Worm (Caenorhabditis elegans) whole organism, L4 larva: ENCODE data around the gene lgc-35.

Source experiments
- F37D6.2 ChIP-seq: sonication (generic microtip); optimal IDR thresholded peaks from 2 replicates; lab custom pipeline; 2016; ENCODE audit warnings: mild to moderate bottlenecking, missing genetic modification characterization, missing compliant biosample characterization
- F49E8.2 ChIP-seq: sonication (generic microtip); optimal IDR thresholded peaks from 2 replicates; lab custom pipeline; 2016; ENCODE audit warnings: missing compliant biosample characterization, mild to moderate bottlenecking, missing genetic modification characterization, borderline replicate concordance
- Y105C5A.15 ChIP-seq: fragments of 200-800 bp; sonication (Bioruptor generic); IDR thresholded peaks from 2 replicates; pipeline ENCODE4 v1.3.6; 2022; ENCODE audit warnings: missing genetic modification characterization, missing compliant biosample characterization
- Y48G9A.11 ChIP-seq: fragments of 200-800 bp; sonication (Bioruptor generic); IDR thresholded peaks from 2 replicates; pipeline ENCODE4 v1.3.6; 2022; ENCODE audit warnings: missing genetic modification reagents, missing genetic modification characterization, missing compliant biosample characterization
- Y5F2A.4 ChIP-seq: fragments of 200-800 bp; sonication (Bioruptor generic); optimal IDR thresholded peaks from 2 replicates; lab custom pipeline; 2018; ENCODE audit warnings: mild to moderate bottlenecking, missing genetic modification characterization, missing compliant biosample characterization
- Y75B8A.6 ChIP-seq: fragments of 200-800 bp; sonication (Bioruptor generic); IDR thresholded peaks from 2 replicates; pipeline ENCODE4 v1.3.6; 2022; ENCODE audit warnings: missing genetic modification reagents, missing genetic modification characterization, missing compliant biosample characterization
- ZK546.5 ChIP-seq, 2 experiments: sonication (generic microtip); optimal IDR thresholded peaks; 2 replicates each; lab custom pipeline; 2017; ENCODE audit warnings: missing biosample characterization in 2 of 2, missing genetic modification characterization in 2 of 2
- aly-2 ChIP-seq: sonication (generic microtip); optimal IDR thresholded peaks from 2 replicates; lab custom pipeline; 2018; ENCODE audit warnings: missing biosample characterization, missing genetic modification characterization
- arid-1 ChIP-seq: fragments of 200-800 bp; sonication (Bioruptor generic); conservative IDR thresholded peaks from 2 replicates; pipeline ENCODE4 v1.3.6; 2022; ENCODE audit warnings: missing genetic modification reagents, missing genetic modification characterization, missing compliant biosample characterization
- attf-4 ChIP-seq: sonication (generic microtip); optimal IDR thresholded peaks from 3 replicates; lab custom pipeline; 2017; ENCODE audit warnings: missing biosample characterization, missing genetic modification characterization
- ceh-32 ChIP-seq: sonication (generic microtip); optimal IDR thresholded peaks from 2 replicates; lab custom pipeline; 2016; ENCODE audit warnings: mild to moderate bottlenecking, missing genetic modification characterization, missing compliant biosample characterization; ENCODE audit not compliant: poor library complexity
- ctbp-1 ChIP-seq: fragments of 200-800 bp; sonication (Bioruptor generic); IDR thresholded peaks from 2 replicates; pipeline ENCODE4 v1.3.6; 2022; ENCODE audit warnings: missing genetic modification reagents, missing genetic modification characterization, missing compliant biosample characterization
- daf-16 ChIP-seq, 3 experiments: sonication (generic microtip); optimal IDR thresholded peaks; 2 replicates each; lab custom pipeline; 2016 to 2017; ENCODE audit warnings: missing genetic modification characterization in 3 of 3, missing genetic modification reagents in 3 of 3, mild to moderate bottlenecking in 2 of 3, missing compliant biosample characterization in 2 of 3, missing biosample characterization in 1 of 3, moderate library complexity in 1 of 3
- dmd-9 ChIP-seq: fragments of 200-800 bp; sonication (Bioruptor generic); IDR thresholded peaks from 2 replicates; pipeline ENCODE4 v1.3.6; 2022; ENCODE audit warnings: missing genetic modification reagents, missing genetic modification characterization, missing compliant biosample characterization
- dpl-1 ChIP-seq: fragments of 150-350 bp; optimal IDR thresholded peaks from 2 replicates; lab custom pipeline; 2014; ENCODE audit warnings: missing biosample characterization, missing genetic modification reagents, missing genetic modification characterization
- duxl-1 ChIP-seq: sonication (generic microtip); optimal IDR thresholded peaks from 2 replicates; lab custom pipeline; 2016; ENCODE audit warnings: mild to moderate bottlenecking, missing genetic modification characterization, moderate library complexity, missing compliant biosample characterization; ENCODE audit not compliant: poor library complexity
- dve-1 ChIP-seq: sonication (generic microtip); optimal IDR thresholded peaks from 2 replicates; lab custom pipeline; 2017; ENCODE audit warnings: antibody characterized with exemption, mild to moderate bottlenecking, missing genetic modification characterization, missing compliant biosample characterization; ENCODE audit not compliant: insufficient read depth
- egl-43 ChIP-seq: fragments of 200-800 bp; sonication (Bioruptor generic); IDR thresholded peaks from 2 replicates; pipeline ENCODE4 v1.3.6; 2022; ENCODE audit warnings: missing genetic modification reagents, missing genetic modification characterization, missing compliant biosample characterization
- hmg-1.1 ChIP-seq: fragments of 200-800 bp; sonication (Bioruptor generic); IDR thresholded peaks from 2 replicates; pipeline ENCODE4 v1.3.6; 2022; ENCODE audit warnings: missing genetic modification reagents, missing genetic modification characterization, missing compliant biosample characterization
- jun-1 ChIP-seq: fragments of 150-350 bp; optimal IDR thresholded peaks from 2 replicates; lab custom pipeline; 2014; ENCODE audit warnings: missing biosample characterization, missing genetic modification reagents, missing genetic modification characterization
- lin-1 ChIP-seq: fragments of 200-800 bp; sonication (Bioruptor generic); IDR thresholded peaks from 2 replicates; pipeline ENCODE4 v1.3.6; 2022; ENCODE audit warnings: missing genetic modification reagents, missing genetic modification characterization, missing compliant biosample characterization
- lin-38 ChIP-seq: fragments of 200-800 bp; sonication (Bioruptor generic); IDR thresholded peaks from 2 replicates; pipeline ENCODE4 v1.3.6; 2022; ENCODE audit warnings: missing genetic modification reagents, missing genetic modification characterization, missing compliant biosample characterization
- madf-9 ChIP-seq: fragments of 200-800 bp; sonication (Bioruptor generic); conservative IDR thresholded peaks from 2 replicates; pipeline ENCODE4 v1.3.6; 2022; ENCODE audit warnings: missing genetic modification reagents, missing genetic modification characterization, missing compliant biosample characterization
- mdl-1 ChIP-seq, 2 experiments: fragments of 150-350 bp in 1 of 2; sonication (generic microtip) in 1 of 2; optimal IDR thresholded peaks; 2 replicates each; lab custom pipeline; 2014 to 2017; ENCODE audit warnings: missing biosample characterization in 2 of 2, missing genetic modification characterization in 2 of 2
- mdt-29 ChIP-seq: fragments of 200-800 bp; sonication (Bioruptor generic); IDR thresholded peaks from 2 replicates; pipeline ENCODE4 v1.3.6; 2022; ENCODE audit warnings: missing genetic modification reagents, missing genetic modification characterization, missing compliant biosample characterization
- mep-1 ChIP-seq: fragments of 150-350 bp; sonication (generic microtip); optimal IDR thresholded peaks from 3 replicates; lab custom pipeline; 2014; ENCODE audit warnings: missing biosample characterization, missing genetic modification characterization
- mes-2 ChIP-seq: sonication (generic microtip); optimal IDR thresholded peaks from 2 replicates; lab custom pipeline; 2016; ENCODE audit warnings: missing genotype, mild to moderate bottlenecking, missing genetic modification characterization, missing compliant biosample characterization; ENCODE audit not compliant: poor library complexity, severe bottlenecking
- mxl-3 ChIP-seq: fragments of 200-800 bp; sonication (Bioruptor generic); optimal IDR thresholded peaks from 2 replicates; lab custom pipeline; 2018; ENCODE audit warnings: mild to moderate bottlenecking, missing genetic modification characterization, missing compliant biosample characterization
- nhr-10 ChIP-seq: fragments of 150-350 bp; optimal IDR thresholded peaks from 2 replicates; lab custom pipeline; 2014; ENCODE audit warnings: missing biosample characterization, missing genetic modification characterization
- nhr-102 ChIP-seq: sonication (generic microtip); optimal IDR thresholded peaks from 2 replicates; lab custom pipeline; 2016; ENCODE audit warnings: mild to moderate bottlenecking, missing genetic modification characterization, moderate library complexity, missing compliant biosample characterization
- nhr-11 ChIP-seq: fragments of 150-350 bp; optimal IDR thresholded peaks from 2 replicates; lab custom pipeline; 2014; ENCODE audit warnings: missing biosample characterization, missing genetic modification characterization
- nhr-25 ChIP-seq: sonication (generic microtip); optimal IDR thresholded peaks from 2 replicates; lab custom pipeline; 2017; ENCODE audit warnings: missing genetic modification characterization, mild to moderate bottlenecking, missing compliant biosample characterization, antibody characterized with exemption, moderate library complexity, borderline replicate concordance; ENCODE audit not compliant: insufficient read depth
- nhr-28 ChIP-seq: fragments of 150-350 bp; optimal IDR thresholded peaks from 2 replicates; lab custom pipeline; 2014; ENCODE audit warnings: missing biosample characterization, missing genetic modification characterization
- nhr-41 ChIP-seq: fragments of 200-800 bp; sonication (Bioruptor generic); IDR thresholded peaks from 2 replicates; pipeline ENCODE4 v1.3.6; 2022; ENCODE audit warnings: missing genetic modification reagents, missing genetic modification characterization, missing compliant biosample characterization
- nhr-48 ChIP-seq: sonication (generic microtip); optimal IDR thresholded peaks from 2 replicates; lab custom pipeline; 2016; ENCODE audit warnings: mild to moderate bottlenecking, missing genetic modification characterization, missing compliant biosample characterization
- nhr-6 ChIP-seq: fragments of 150-350 bp; optimal IDR thresholded peaks from 2 replicates; lab custom pipeline; 2014; ENCODE audit warnings: missing biosample characterization, missing genetic modification characterization
- nhr-76 ChIP-seq: fragments of 150-350 bp; optimal IDR thresholded peaks from 2 replicates; lab custom pipeline; 2014; ENCODE audit warnings: missing biosample characterization, missing genetic modification characterization
- nhr-77 ChIP-seq: fragments of 150-350 bp; optimal IDR thresholded peaks from 2 replicates; lab custom pipeline; 2014; ENCODE audit warnings: missing biosample characterization, missing genetic modification characterization
- pqm-1 ChIP-seq: sonication (generic microtip); optimal IDR thresholded peaks from 2 replicates; lab custom pipeline; 2017; ENCODE audit warnings: missing biosample characterization, missing genetic modification characterization
- sdz-12 ChIP-seq: fragments of 200-800 bp; sonication (Bioruptor generic); optimal IDR thresholded peaks from 2 replicates; lab custom pipeline; 2018; ENCODE audit warnings: mild to moderate bottlenecking, missing genetic modification characterization, missing compliant biosample characterization
- set-16 ChIP-seq: fragments of 200-800 bp; sonication (Bioruptor generic); IDR thresholded peaks from 2 replicates; pipeline ENCODE4 v1.3.6; 2022; ENCODE audit warnings: missing genetic modification reagents, missing genetic modification characterization, missing compliant biosample characterization
- snpc-4 ChIP-seq: fragments of 150-350 bp; optimal IDR thresholded peaks from 2 replicates; lab custom pipeline; 2014; ENCODE audit warnings: missing biosample characterization, missing genetic modification characterization
- spr-3 ChIP-seq: fragments of 200-800 bp; sonication (Bioruptor generic); optimal IDR thresholded peaks from 2 replicates; lab custom pipeline; 2018; ENCODE audit warnings: mild to moderate bottlenecking, missing genetic modification characterization, missing compliant biosample characterization
- tag-97 ChIP-seq: fragments of 200-800 bp; sonication (Bioruptor generic); IDR thresholded peaks from 2 replicates; pipeline ENCODE4 v1.3.6; 2022; ENCODE audit warnings: missing genetic modification characterization, missing compliant biosample characterization
- vab-7 ChIP-seq: fragments of 200-800 bp; sonication (Bioruptor generic); IDR thresholded peaks from 2 replicates; pipeline ENCODE4 v1.3.6; 2022; ENCODE audit warnings: missing genetic modification reagents, missing genetic modification characterization, missing compliant biosample characterization
- zfp-3 ChIP-seq: fragments of 200-800 bp; sonication (Bioruptor generic); conservative IDR thresholded peaks from 2 replicates; pipeline ENCODE4 v1.3.6; 2022; ENCODE audit warnings: missing genetic modification reagents, missing genetic modification characterization, missing compliant biosample characterization
- ztf-11 ChIP-seq: fragments of 150-350 bp; optimal IDR thresholded peaks from 2 replicates; lab custom pipeline; 2014; ENCODE audit warnings: missing biosample characterization, missing genetic modification characterization

The lgc-35 gene

DNA sequence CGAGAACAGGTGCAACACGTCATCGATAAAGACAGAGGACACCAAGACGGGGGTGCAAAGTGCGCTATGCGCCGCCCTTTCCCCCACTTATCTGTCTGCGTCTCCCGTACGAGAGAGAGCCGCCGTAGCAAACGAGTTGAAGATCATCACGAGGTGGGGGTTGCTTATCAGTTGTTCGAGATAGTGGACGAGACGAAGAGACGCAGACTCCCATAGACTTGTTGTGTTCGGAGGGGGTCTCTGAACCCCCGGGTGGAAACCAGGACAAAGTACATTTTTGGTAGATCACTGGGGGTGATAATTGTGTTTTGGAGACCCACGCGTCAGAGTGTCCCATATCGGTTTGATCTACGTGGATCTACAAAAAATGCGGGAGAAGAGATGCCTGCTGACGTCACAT is 41.1 kb downstream of the lgc-35 start (continued):
- TF ChIP-seq zfp-3 (GFP tag; lab: Robert Waterston, UW) = peak; percentile 69; the same call in 1 of the 2 replicates
- peak; percentile 16 for TF ChIP-seq pqm-1
- TF ChIP-seq mep-1 (tag; lab: Kevin White, UChicago) = peak; percentile 77
- peak; percentile 66 to 92 for TF ChIP-seq daf-16 (GFP tag; optimal IDR thresholded peaks at IDR 0.05; lab: Kevin White, UChicago)
- TF ChIP-seq daf-16 (tag; optimal IDR thresholded peaks at IDR 0.05; lab: Kevin White, UChicago) = peak; percentile 89
- peak; percentile 62 for TF ChIP-seq dpl-1 (GFP tag; lab: Kevin White, UChicago)
- TF ChIP-seq Y5F2A.4 = no peak
- TF ChIP-seq hmg-1.1 (GFP tag; lab: Robert Waterston, UW) = peak; percentile 74
- no peak for TF ChIP-seq F49E8.2 (tag; lab: Kevin White, UChicago)
- peak; percentile 94 for TF ChIP-seq lin-1 (GFP tag; lab: Robert Waterston, UW)
- peak; percentile 54 to 92 for TF ChIP-seq mdl-1 (tag; optimal IDR thresholded peaks at IDR 0.05; lab: Kevin White, UChicago)
- TF ChIP-seq nhr-77 (tag; lab: Kevin White, UChicago) = peak; percentile 79
- TF ChIP-seq attf-4 (tag; lab: Kevin White, UChicago) = no peak
- TF ChIP-seq tag-97 (GFP tag; lab: Robert Waterston, UW) = no peak
- TF ChIP-seq ctbp-1 (GFP tag; lab: Robert Waterston, UW) = peak; percentile 31; the same call in 1 of the 2 replicates
- TF ChIP-seq mes-2 (tag; lab: Kevin White, UChicago) = peak; percentile 63
- peak; percentile 74 for TF ChIP-seq lin-38 (GFP tag; lab: Robert Waterston, UW)
- TF ChIP-seq ztf-11 (tag; lab: Kevin White, UChicago) = no peak
- no peak for TF ChIP-seq aly-2 (tag; lab: Kevin White, UChicago)
- TF ChIP-seq Y75B8A.6 = peak; percentile 57; the same call in 1 of the 2 replicates
- no peak for TF ChIP-seq nhr-25 (tag; lab: Kevin White, UChicago)
- peak; percentile 70 for TF ChIP-seq nhr-10
- peak; percentile 80 for TF ChIP-seq spr-3 (GFP tag; lab: Kevin White, UChicago)
- TF ChIP-seq ceh-32 (tag; lab: Kevin White, UChicago) = no peak
- TF ChIP-seq dmd-9 = peak; percentile 11; the same call in 1 of the 2 replicates
- no peak for TF ChIP-seq Y105C5A.15 (GFP tag; lab: Robert Waterston, UW)
- TF ChIP-seq nhr-28 = peak; percentile 94
- peak; percentile 91 for TF ChIP-seq nhr-48 (tag; lab: Kevin White, UChicago)
- TF ChIP-seq nhr-11 = peak; percentile 89
- peak; percentile 96 for TF ChIP-seq dve-1 (tag; lab: Kevin White, UChicago)
- TF ChIP-seq nhr-102 (tag; lab: Kevin White, UChicago) = peak; percentile 91
- TF ChIP-seq nhr-6 (tag; lab: Kevin White, UChicago) = peak; percentile 84
- peak; percentile 89 for TF ChIP-seq set-16 (GFP tag; lab: Robert Waterston, UW)
- TF ChIP-seq ZK546.5 (tag; optimal IDR thresholded peaks at IDR 0.05; lab: Kevin White, UChicago) = no peak
- TF ChIP-seq, all 104 proteins: peak for 52

DNA sequence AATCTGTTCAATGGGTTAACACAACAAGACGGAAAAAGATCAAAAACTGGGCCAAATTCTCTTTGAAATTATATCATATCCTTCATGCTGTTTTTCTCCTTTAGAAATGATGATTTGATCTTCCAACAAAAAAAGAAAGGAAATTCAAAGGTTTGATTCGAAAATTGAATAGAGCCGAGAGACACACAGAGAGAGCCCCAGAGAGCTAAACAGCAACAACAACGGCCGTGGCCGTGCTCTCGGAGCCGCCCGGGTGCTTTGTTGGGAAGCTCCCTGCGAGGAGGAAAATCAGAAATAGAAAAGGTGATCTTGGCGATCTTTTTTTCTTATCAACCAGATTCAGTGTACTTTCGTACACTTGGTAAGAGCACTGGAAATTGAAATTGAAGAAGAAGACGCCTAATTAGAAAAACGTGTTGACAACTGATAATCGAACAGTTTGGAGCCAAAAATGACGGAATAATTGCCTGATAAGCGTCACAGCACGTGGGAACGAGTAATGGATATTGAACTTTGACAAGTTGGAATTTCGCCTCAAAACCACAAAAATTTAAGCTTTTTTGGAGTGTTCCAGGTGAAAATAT is 42.7 kb downstream of the lgc-35 start:
- TF ChIP-seq spr-3 (GFP tag; lab: Kevin White, UChicago) = no peak
- peak; percentile 36 for TF ChIP-seq nhr-28
- no peak for TF ChIP-seq duxl-1
- TF ChIP-seq jun-1 (tag; lab: Kevin White, UChicago) = no peak
- no peak for TF ChIP-seq nhr-41
- no peak for TF ChIP-seq F49E8.2 (tag; lab: Kevin White, UChicago)
- TF ChIP-seq Y48G9A.11 (GFP tag; lab: Robert Waterston, UW) = no peak
- peak; percentile 48 for TF ChIP-seq sdz-12 (GFP tag; lab: Kevin White, UChicago)
- no peak for TF ChIP-seq vab-7
- TF ChIP-seq hmg-1.1 (GFP tag; lab: Robert Waterston, UW) = no peak; the same call in 1 of the 2 replicates
- peak; percentile 53 for TF ChIP-seq mxl-3 (GFP tag; lab: Kevin White, UChicago)
- peak; percentile 37 for TF ChIP-seq pqm-1
- TF ChIP-seq set-16 (GFP tag; lab: Robert Waterston, UW) = peak; percentile 50
- no peak for TF ChIP-seq snpc-4 (tag; lab: Kevin White, UChicago)
- TF ChIP-seq mdt-29 (GFP tag; lab: Robert Waterston, UW) = no peak; the same call in 1 of the 2 replicates
- TF ChIP-seq nhr-11 = no peak
- TF ChIP-seq F37D6.2 = no peak
- 0 out of 2 replicates have a peak, but pooled peaks have one; percentile 10 for TF ChIP-seq arid-1 (GFP tag; lab: Robert Waterston, UW)
- TF ChIP-seq madf-9 (GFP tag; lab: Robert Waterston, UW) = no peak
- no peak for TF ChIP-seq nhr-76
- no peak for TF ChIP-seq nhr-6 (tag; lab: Kevin White, UChicago)
- 0 out of 2 replicates have a peak, but pooled peaks have one; percentile 46 for TF ChIP-seq egl-43
